Worm (Caenorhabditis elegans) whole organism, L1 larva: Measurements from ENCODE around the gene hex-2.

Source experiments
- elt-2 ChIP-seq: sonication (generic microtip); optimal IDR thresholded peaks from 2 replicates; lab custom pipeline; 2016; ENCODE audit warnings: missing genetic modification characterization, mild to moderate bottlenecking, inconsistent platforms, missing compliant biosample characterization, missing genetic modification reagents
- lin-13 ChIP-seq: fragments of 150-350 bp; optimal IDR thresholded peaks from 2 replicates; lab custom pipeline; 2014; ENCODE audit warnings: missing biosample characterization, missing genetic modification reagents, missing genetic modification characterization
- lir-3 ChIP-seq: sonication (generic microtip); optimal IDR thresholded peaks from 2 replicates; lab custom pipeline; 2016; ENCODE audit warnings: mild to moderate bottlenecking, missing genetic modification characterization, moderate library complexity, missing compliant biosample characterization; ENCODE audit not compliant: poor library complexity
- nhr-11 ChIP-seq: fragments of 150-350 bp; optimal IDR thresholded peaks from 2 replicates; lab custom pipeline; 2014; ENCODE audit warnings: missing biosample characterization, missing genetic modification characterization
- nhr-19 ChIP-seq: fragments of 200-800 bp; sonication (Bioruptor generic); conservative IDR thresholded peaks from 2 replicates; pipeline ENCODE4 v1.3.6; 2022; ENCODE audit warnings: missing genetic modification characterization, missing compliant biosample characterization
- nhr-20 ChIP-seq: sonication (generic microtip); optimal IDR thresholded peaks from 2 replicates; lab custom pipeline; 2016; ENCODE audit warnings: mild to moderate bottlenecking, missing genetic modification characterization, missing compliant biosample characterization
- sup-37 ChIP-seq: fragments of 200-800 bp; sonication (Bioruptor generic); optimal IDR thresholded peaks from 2 replicates; lab custom pipeline; 2018; ENCODE audit warnings: mild to moderate bottlenecking, missing genetic modification characterization, missing compliant biosample characterization
- ztf-4 ChIP-seq: fragments of 150-350 bp; optimal IDR thresholded peaks from 2 replicates; lab custom pipeline; 2014; ENCODE audit warnings: missing biosample characterization, missing genetic modification characterization

DNA sequence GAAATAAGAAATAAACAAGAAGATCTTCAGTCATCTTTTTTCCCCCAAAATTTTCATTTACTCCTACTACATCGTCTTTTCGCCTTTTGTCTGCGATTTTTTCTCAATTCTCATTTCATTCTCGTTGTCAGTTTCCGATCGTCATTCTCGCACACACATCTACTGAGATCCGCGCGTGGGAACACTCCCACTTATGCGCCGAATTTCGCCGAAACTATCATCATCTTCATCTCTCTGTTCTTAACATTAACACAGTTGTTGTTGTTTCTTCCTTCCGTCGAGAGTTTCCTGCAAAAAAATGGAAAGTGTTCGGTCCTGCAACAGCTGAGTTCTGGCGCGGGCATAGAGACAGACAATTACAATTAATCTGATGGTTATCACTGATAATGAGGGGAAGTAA is 43.3 kb downstream of the hex-2 start:
- TF ChIP-seq ztf-4 (tag; lab: Kevin White, UChicago): no peak
- no peak for TF ChIP-seq elt-2
- TF ChIP-seq nhr-11 (tag; lab: Kevin White, UChicago): no peak
- no peak for TF ChIP-seq sup-37
- TF ChIP-seq lir-3 (tag; lab: Kevin White, UChicago): no peak
- TF ChIP-seq lin-13: no peak
- TF ChIP-seq nhr-19 (GFP tag; lab: Robert Waterston, UW): no peak
- TF ChIP-seq nhr-20 (tag; lab: Kevin White, UChicago): peak; percentile 11
